Worm (Caenorhabditis elegans) whole organism, L1 larva: ENCODE data around the gene Y38A10A.7.
A peak's percentile ranks its signal among the peaks of the same experiment; 100 is the strongest.

ENCODE experiments used
- C04F5.9 ChIP-seq: sonication (generic microtip); optimal IDR thresholded peaks from 2 replicates; lab custom pipeline; 2016; ENCODE audit warnings: missing genetic modification characterization, missing compliant biosample characterization
- C34B4.2 ChIP-seq: sonication (generic microtip); optimal IDR thresholded peaks from 2 replicates; lab custom pipeline; 2017; ENCODE audit warnings: mild to moderate bottlenecking, missing genetic modification characterization, missing compliant biosample characterization
- F16B12.6 ChIP-seq: fragments of 150-350 bp; optimal IDR thresholded peaks from 2 replicates; lab custom pipeline; 2014; ENCODE audit warnings: missing biosample characterization, missing genetic modification characterization
- Y116A8C.19 ChIP-seq: sonication (generic microtip); optimal IDR thresholded peaks from 2 replicates; lab custom pipeline; 2016; ENCODE audit warnings: missing compliant biosample characterization, missing genetic modification characterization, borderline replicate concordance
- aha-1 ChIP-seq: fragments of 150-350 bp; optimal IDR thresholded peaks from 2 replicates; lab custom pipeline; 2014; ENCODE audit warnings: missing biosample characterization, missing genetic modification characterization
- alr-1 ChIP-seq: fragments of 200-800 bp; sonication (Bioruptor generic); optimal IDR thresholded peaks from 2 replicates; lab custom pipeline; 2018; ENCODE audit warnings: borderline replicate concordance, mild to moderate bottlenecking, missing genetic modification characterization, missing compliant biosample characterization
- ama-1 ChIP-seq: fragments of 150-350 bp; optimal IDR thresholded peaks from 2 replicates; lab custom pipeline; 2014
- blmp-1 ChIP-seq: fragments of 150-350 bp; optimal IDR thresholded peaks from 2 replicates; lab custom pipeline; 2014; ENCODE audit warnings: missing biosample characterization, missing genetic modification characterization
- ceh-63 ChIP-seq: fragments of 200-800 bp; sonication (Bioruptor generic); optimal IDR thresholded peaks from 2 replicates; lab custom pipeline; 2018; ENCODE audit warnings: mild to moderate bottlenecking, missing genetic modification characterization, missing compliant biosample characterization
- ceh-8 ChIP-seq: fragments of 200-800 bp; sonication (Bioruptor generic); optimal IDR thresholded peaks from 2 replicates; lab custom pipeline; 2018; ENCODE audit warnings: mild to moderate bottlenecking, missing genetic modification characterization, moderate library complexity, missing compliant biosample characterization
- ceh-88 ChIP-seq: fragments of 200-800 bp; sonication (Bioruptor generic); IDR thresholded peaks from 2 replicates; pipeline ENCODE4 v1.3.6; 2022; ENCODE audit warnings: missing genetic modification characterization, missing compliant biosample characterization
- ceh-90 ChIP-seq: sonication (generic microtip); optimal IDR thresholded peaks from 2 replicates; lab custom pipeline; 2016; ENCODE audit warnings: missing genetic modification characterization, missing compliant biosample characterization
- dpl-1 ChIP-seq, 3 experiments: fragments of 150-350 bp in 2 of 3; sonication (generic microtip) in 1 of 3; optimal IDR thresholded peaks; 2 replicates each; lab custom pipeline; 2014 to 2017; ENCODE audit warnings: missing biosample characterization in 3 of 3, missing genetic modification characterization in 3 of 3, missing genetic modification reagents in 3 of 3
- dsc-1 ChIP-seq: sonication (generic microtip); optimal IDR thresholded peaks from 2 replicates; lab custom pipeline; 2016; ENCODE audit warnings: mild to moderate bottlenecking, missing genetic modification characterization, missing compliant biosample characterization
- efl-3 ChIP-seq: fragments of 200-800 bp; sonication (Bioruptor generic); optimal IDR thresholded peaks from 2 replicates; lab custom pipeline; 2018; ENCODE audit warnings: mild to moderate bottlenecking, missing genetic modification characterization, missing compliant biosample characterization
- egl-27 ChIP-seq, 2 experiments: fragments of 150-350 bp in 1 of 2; sonication (generic microtip); optimal IDR thresholded peaks; 3 replicates each; lab custom pipeline; 2017 to 2018; ENCODE audit warnings: missing biosample characterization in 2 of 2, missing genetic modification characterization in 2 of 2, missing genetic modification reagents in 2 of 2
- ets-5 ChIP-seq: fragments of 200-800 bp; sonication (Bioruptor generic); IDR thresholded peaks from 2 replicates; pipeline ENCODE4 v1.3.6; 2022; ENCODE audit warnings: missing genetic modification characterization, missing compliant biosample characterization
- fos-1 ChIP-seq: fragments of 150-350 bp; optimal IDR thresholded peaks from 2 replicates; lab custom pipeline; 2014; ENCODE audit warnings: missing biosample characterization, missing genetic modification characterization
- grh-1 ChIP-seq: fragments of 200-800 bp; sonication (Bioruptor generic); IDR thresholded peaks from 2 replicates; pipeline ENCODE4 v1.3.6; 2022; ENCODE audit warnings: missing genetic modification reagents, missing genetic modification characterization, missing compliant biosample characterization
- hlh-17 ChIP-seq: fragments of 200-800 bp; sonication (Bioruptor generic); optimal IDR thresholded peaks from 2 replicates; lab custom pipeline; 2018; ENCODE audit warnings: missing genetic modification characterization, mild to moderate bottlenecking, missing compliant biosample characterization, moderate library complexity, borderline replicate concordance
- hlh-4 ChIP-seq: sonication (generic microtip); optimal IDR thresholded peaks from 2 replicates; lab custom pipeline; 2016; ENCODE audit warnings: mild to moderate bottlenecking, missing genetic modification characterization, missing compliant biosample characterization
- irx-1 ChIP-seq: sonication (generic microtip); optimal IDR thresholded peaks from 2 replicates; lab custom pipeline; 2016; ENCODE audit warnings: missing genetic modification characterization, missing compliant biosample characterization
- isw-1 ChIP-seq: fragments of 200-800 bp; sonication (Bioruptor generic); IDR thresholded peaks from 2 replicates; pipeline ENCODE4 v1.3.6; 2022; ENCODE audit warnings: missing genetic modification characterization, missing compliant biosample characterization
- jun-1 ChIP-seq: fragments of 150-350 bp; optimal IDR thresholded peaks from 2 replicates; lab custom pipeline; 2014; ENCODE audit warnings: missing biosample characterization, missing genetic modification reagents, missing genetic modification characterization
- lin-14 ChIP-seq: fragments of 200-800 bp; sonication (Bioruptor generic); optimal IDR thresholded peaks from 2 replicates; lab custom pipeline; 2018; ENCODE audit warnings: mild to moderate bottlenecking, missing genetic modification characterization, moderate library complexity, missing compliant biosample characterization
- lin-35 ChIP-seq, 2 experiments: fragments of 150-350 bp; optimal IDR thresholded peaks; 2 replicates each; lab custom pipeline; 2014; ENCODE audit warnings: missing biosample characterization in 2 of 2, missing genetic modification characterization in 2 of 2, missing genetic modification reagents in 2 of 2
- lin-39 ChIP-seq: fragments of 150-350 bp; optimal IDR thresholded peaks from 2 replicates; lab custom pipeline; 2014; ENCODE audit warnings: missing biosample characterization, missing genetic modification reagents, missing genetic modification characterization
- lsy-2 ChIP-seq, 2 experiments: fragments of 150-350 bp; optimal IDR thresholded peaks; 2 replicates each; lab custom pipeline; 2014; ENCODE audit warnings: missing biosample characterization in 2 of 2, missing genetic modification characterization in 2 of 2
- mdl-1 ChIP-seq, 2 experiments: fragments of 150-350 bp; optimal IDR thresholded peaks; 2 replicates each; lab custom pipeline; 2014 to 2017; ENCODE audit warnings: missing biosample characterization in 2 of 2, missing genetic modification characterization in 2 of 2, inconsistent platforms in 1 of 2
- mef-2 ChIP-seq: fragments of 150-350 bp; optimal IDR thresholded peaks from 2 replicates; lab custom pipeline; 2014; ENCODE audit warnings: missing biosample characterization, missing genetic modification characterization
- mep-1 ChIP-seq: fragments of 150-350 bp; optimal IDR thresholded peaks from 2 replicates; lab custom pipeline; 2014; ENCODE audit warnings: missing biosample characterization, missing genetic modification characterization
- nhr-11 ChIP-seq: fragments of 150-350 bp; optimal IDR thresholded peaks from 2 replicates; lab custom pipeline; 2014; ENCODE audit warnings: missing biosample characterization, missing genetic modification characterization
- nhr-12 ChIP-seq: sonication (generic microtip); optimal IDR thresholded peaks from 2 replicates; lab custom pipeline; 2017; ENCODE audit warnings: missing biosample characterization, missing genetic modification characterization
- nhr-19 ChIP-seq: fragments of 200-800 bp; sonication (Bioruptor generic); conservative IDR thresholded peaks from 2 replicates; pipeline ENCODE4 v1.3.6; 2022; ENCODE audit warnings: missing genetic modification characterization, missing compliant biosample characterization
- nhr-20 ChIP-seq: sonication (generic microtip); optimal IDR thresholded peaks from 2 replicates; lab custom pipeline; 2016; ENCODE audit warnings: mild to moderate bottlenecking, missing genetic modification characterization, missing compliant biosample characterization
- nhr-237 ChIP-seq: fragments of 150-350 bp; optimal IDR thresholded peaks from 2 replicates; lab custom pipeline; 2014; ENCODE audit warnings: missing biosample characterization, missing genetic modification characterization
- nhr-47 ChIP-seq: sonication (generic microtip); optimal IDR thresholded peaks from 2 replicates; lab custom pipeline; 2016; ENCODE audit warnings: mild to moderate bottlenecking, missing genetic modification characterization, moderate library complexity, missing compliant biosample characterization
- nhr-71 ChIP-seq: sonication (generic microtip); optimal IDR thresholded peaks from 2 replicates; lab custom pipeline; 2016; ENCODE audit warnings: mild to moderate bottlenecking, missing genetic modification characterization, moderate library complexity, missing compliant biosample characterization
- nhr-77 ChIP-seq: fragments of 150-350 bp; optimal IDR thresholded peaks from 2 replicates; lab custom pipeline; 2014; ENCODE audit warnings: missing biosample characterization, missing genetic modification characterization
- nhr-84 ChIP-seq: sonication (generic microtip); optimal IDR thresholded peaks from 2 replicates; lab custom pipeline; 2017; ENCODE audit warnings: missing biosample characterization, missing genetic modification characterization
- pax-3 ChIP-seq: fragments of 200-800 bp; sonication (Bioruptor generic); optimal IDR thresholded peaks from 2 replicates; lab custom pipeline; 2018; ENCODE audit warnings: mild to moderate bottlenecking, missing genetic modification characterization, moderate library complexity, missing compliant biosample characterization
- pqm-1 ChIP-seq: sonication (generic microtip); optimal IDR thresholded peaks from 3 replicates; lab custom pipeline; 2017; ENCODE audit warnings: missing biosample characterization, missing genetic modification characterization
- rnt-1 ChIP-seq: sonication (generic microtip); optimal IDR thresholded peaks from 2 replicates; lab custom pipeline; 2016; ENCODE audit warnings: mild to moderate bottlenecking, missing genetic modification characterization, moderate library complexity, missing compliant biosample characterization
- snu-23 ChIP-seq: sonication (generic microtip); optimal IDR thresholded peaks from 2 replicates; lab custom pipeline; 2016; ENCODE audit warnings: missing genetic modification characterization, missing compliant biosample characterization
- sox-4 ChIP-seq: sonication (generic microtip); optimal IDR thresholded peaks from 2 replicates; lab custom pipeline; 2016; ENCODE audit warnings: missing genetic modification characterization, missing compliant biosample characterization
- sptf-1 ChIP-seq: fragments of 150-350 bp; optimal IDR thresholded peaks from 2 replicates; lab custom pipeline; 2014; ENCODE audit warnings: missing biosample characterization, missing genetic modification characterization
- tbx-2 ChIP-seq: sonication (generic microtip); optimal IDR thresholded peaks from 2 replicates; lab custom pipeline; 2016; ENCODE audit warnings: missing genetic modification characterization, missing compliant biosample characterization
- unc-130 ChIP-seq: fragments of 150-350 bp; optimal IDR thresholded peaks from 2 replicates; lab custom pipeline; 2017; ENCODE audit warnings: missing biosample characterization, missing genetic modification characterization, inconsistent platforms
- unc-30 ChIP-seq: sonication (generic microtip); optimal IDR thresholded peaks from 2 replicates; lab custom pipeline; 2017; ENCODE audit warnings: missing biosample characterization, missing genetic modification characterization
- unc-62 ChIP-seq: fragments of 150-350 bp; optimal IDR thresholded peaks from 2 replicates; lab custom pipeline; 2014; ENCODE audit warnings: missing biosample characterization, missing genetic modification reagents, missing genetic modification characterization
- unc-86 ChIP-seq: sonication (generic microtip); optimal IDR thresholded peaks from 2 replicates; lab custom pipeline; 2016; ENCODE audit warnings: missing genetic modification characterization, missing compliant biosample characterization
- vab-15 ChIP-seq: sonication (generic microtip); optimal IDR thresholded peaks from 2 replicates; lab custom pipeline; 2017; ENCODE audit warnings: missing genotype, mild to moderate bottlenecking, missing genetic modification characterization, missing compliant biosample characterization
- zag-1 ChIP-seq: fragments of 150-350 bp; optimal IDR thresholded peaks from 2 replicates; lab custom pipeline; 2014; ENCODE audit warnings: missing biosample characterization, missing genetic modification characterization
- ztf-11 ChIP-seq, 2 experiments: sonication (generic microtip); optimal IDR thresholded peaks; 2 replicates each; lab custom pipeline; 2016 to 2017; ENCODE audit warnings: missing genetic modification characterization in 2 of 2, missing biosample characterization in 1 of 2, missing compliant biosample characterization in 1 of 2
- ztf-4 ChIP-seq: fragments of 150-350 bp; optimal IDR thresholded peaks from 2 replicates; lab custom pipeline; 2014; ENCODE audit warnings: missing biosample characterization, missing genetic modification characterization

The Y38A10A.7 gene

ce11 chrV:6095829-6096228, at the start of gene Y38A10A.7:
Gene Y38A10A.7 (plus strand): TSS chrV:6096197.
- TF ChIP-seq hlh-17 (GFP tag; lab: Kevin White, UChicago) (no peak), nhr-77 (tag; lab: Kevin White, UChicago) (no peak), nhr-237 (tag; lab: Kevin White, UChicago) (no peak), unc-62 (GFP tag; lab: Kevin White, UChicago) (no peak), nhr-19 (GFP tag; lab: Robert Waterston, UW) (peak; percentile 11; the same call in 1 of the 2 replicates), pax-3 (tag; lab: Kevin White, UChicago) (no peak), sptf-1 (tag; lab: Kevin White, UChicago) (no peak), irx-1 (tag; lab: Kevin White, UChicago) (no peak), dpl-1 (GFP tag; optimal IDR thresholded peaks at IDR 0.05; lab: Kevin White, UChicago) (peak; percentile 35 to 66 (median 66)), mdl-1 (tag; optimal IDR thresholded peaks at IDR 0.05; lab: Kevin White, UChicago) (no peak), tbx-2 (peak; percentile 10), unc-130 (tag; lab: Kevin White, UChicago) (no peak), ztf-11 (tag; optimal IDR thresholded peaks at IDR 0.05; lab: Kevin White, UChicago) (no peak), nhr-20 (tag; lab: Kevin White, UChicago) (peak; percentile 29), F16B12.6 (tag; lab: Kevin White, UChicago) (peak; percentile 89), isw-1 (no peak), nhr-71 (tag; lab: Kevin White, UChicago) (peak; percentile 22), lsy-2 (tag; optimal IDR thresholded peaks at IDR 0.05; lab: Kevin White, UChicago) (peak; percentile 45 to 46), ceh-63 (GFP tag; lab: Kevin White, UChicago) (no peak), zag-1 (no peak), nhr-12 (tag; lab: Kevin White, UChicago) (no peak), alr-1 (no peak), aha-1 (tag; lab: Kevin White, UChicago) (no peak), grh-1 (no peak), dsc-1 (tag; lab: Kevin White, UChicago) (peak; percentile 30), vab-15 (tag; lab: Kevin White, UChicago) (no peak), egl-27 (tag; optimal IDR thresholded peaks at IDR 0.05; lab: Kevin White, UChicago) (no peak), nhr-84 (tag; lab: Kevin White, UChicago) (no peak), rnt-1 (no peak), jun-1 (tag; lab: Kevin White, UChicago) (no peak), ztf-4 (tag; lab: Kevin White, UChicago) (no peak), ama-1 (lab: Kevin White, UChicago) (no peak), Y116A8C.19 (tag; lab: Kevin White, UChicago) (no peak), snu-23 (GFP tag; lab: Kevin White, UChicago) (peak; percentile 38), hlh-4 (tag; lab: Kevin White, UChicago) (no peak), pqm-1 (no peak), efl-3 (GFP tag; lab: Kevin White, UChicago) (no peak), nhr-11 (tag; lab: Kevin White, UChicago) (no peak), nhr-47 (tag; lab: Kevin White, UChicago) (peak; percentile 16), unc-30 (tag; lab: Kevin White, UChicago) (no peak), lin-39 (no peak), mef-2 (tag; lab: Kevin White, UChicago) (no peak), sox-4 (no peak), ceh-8 (GFP tag; lab: Kevin White, UChicago) (no peak), C34B4.2 (tag; lab: Kevin White, UChicago) (no peak), fos-1 (tag; lab: Kevin White, UChicago) (peak; percentile 15), ceh-90 (no peak), mep-1 (peak; percentile 67), lin-14 (GFP tag; lab: Kevin White, UChicago) (peak; percentile 17), blmp-1 (tag; lab: Kevin White, UChicago) (peak; percentile 1), ceh-88 (GFP tag; lab: Robert Waterston, UW) (no peak), ets-5 (no peak), lin-35 (GFP tag; optimal IDR thresholded peaks at IDR 0.05; lab: Kevin White, UChicago) (peak; percentile 40 to 57), unc-86 (tag; lab: Kevin White, UChicago) (no peak), C04F5.9 (tag; lab: Kevin White, UChicago) (no peak)
